Fruit fly (Drosophila melanogaster): Measurements from ENCODE around the gene CG5880.

The CG5880 gene

DNA sequence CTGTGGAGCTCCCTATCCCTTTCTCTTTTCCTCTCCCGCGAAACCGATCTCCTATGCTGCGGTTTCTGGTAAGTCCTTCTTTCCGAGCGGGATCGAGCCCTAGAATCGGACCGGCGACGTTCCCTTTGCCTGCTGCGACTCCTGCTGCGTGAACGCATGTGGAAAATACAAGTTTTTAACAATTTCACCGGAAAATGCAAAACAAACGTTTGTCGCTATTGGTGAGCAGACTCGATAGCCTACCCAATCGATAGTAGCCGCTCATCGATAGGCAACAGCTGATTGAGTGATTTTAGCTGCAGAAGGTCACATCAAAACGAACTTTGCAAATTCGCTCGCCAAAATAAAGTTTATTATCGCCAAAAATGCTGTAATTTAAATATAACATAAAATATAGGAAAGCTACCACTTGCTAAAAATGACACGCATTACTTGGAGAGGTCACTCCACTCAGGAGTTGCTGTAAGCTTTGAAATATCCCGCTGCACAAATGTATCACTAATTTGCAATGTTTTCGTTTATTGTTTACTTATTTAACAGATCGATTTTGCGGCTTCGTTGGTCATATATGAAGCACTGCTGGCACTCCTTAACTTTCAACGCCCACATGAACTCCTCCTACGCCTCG lies at the start of gene CG5880, which contains the start of gene CG6066 (continued):
- no peak for TF ChIP-seq tin (GFP tag; optimal IDR thresholded peaks at IDR 0.05)
- no peak for TF ChIP-seq CG30020 (tag; optimal IDR thresholded peaks at IDR 0.05)
- TF ChIP-seq CG17361 (GFP tag; IDR thresholded peaks at IDR 0.05), result no peak
- no peak for TF ChIP-seq Aef1 (GFP tag; IDR thresholded peaks at IDR 0.05)
- TF ChIP-seq eve (GFP tag; optimal IDR thresholded peaks at IDR 0.05), result no peak
- no peak for TF ChIP-seq dmrt11E (tag; optimal IDR thresholded peaks at IDR 0.05)
- TF ChIP-seq jing (GFP tag; optimal IDR thresholded peaks at IDR 0.05), result no peak
- no peak for TF ChIP-seq dmrt99B (tag; optimal IDR thresholded peaks at IDR 0.05)
- TF ChIP-seq emc (GFP tag; optimal IDR thresholded peaks at IDR 0.05), result no peak
- TF ChIP-seq crc (GFP tag; optimal IDR thresholded peaks at IDR 0.05), result no peak
- no peak for TF ChIP-seq exex (tag; optimal IDR thresholded peaks at IDR 0.05)
- peak; percentile 87 for TF ChIP-seq Ets65A (GFP tag)
- TF ChIP-seq vnd (GFP tag; IDR thresholded peaks at IDR 0.05; ENCODE audit: partially characterized antibody), result peak; percentile 68
- TF ChIP-seq mld (GFP tag; IDR thresholded peaks at IDR 0.05; ENCODE audit: partially characterized antibody), result peak; percentile 61; the same call in 1 of the 3 replicates
- TF ChIP-seq tna (GFP tag; IDR thresholded peaks at IDR 0.05; ENCODE audit: partially characterized antibody), result peak; percentile 65
- no peak for TF ChIP-seq NK7.1 (GFP tag; optimal IDR thresholded peaks at IDR 0.05)
- TF ChIP-seq sug (tag; optimal IDR thresholded peaks at IDR 0.05), result no peak
- no peak for TF ChIP-seq HmgZ (tag; optimal IDR thresholded peaks at IDR 0.05)
- no peak for TF ChIP-seq Nf-YC (tag; optimal IDR thresholded peaks at IDR 0.05)
- no peak for TF ChIP-seq CG4328 (GFP tag; optimal IDR thresholded peaks at IDR 0.05)
- TF ChIP-seq CG13296 (GFP tag; optimal IDR thresholded peaks at IDR 0.05), result no peak
- TF ChIP-seq CG6254 (GFP tag; optimal IDR thresholded peaks at IDR 0.05), result no peak
- TF ChIP-seq CG34224 (GFP tag; IDR thresholded peaks at IDR 0.05; ENCODE audit: partially characterized antibody), result peak; percentile 89
- TF ChIP-seq Taf1 (GFP tag; IDR thresholded peaks at IDR 0.05), result no peak
- TF ChIP-seq BtbVII (GFP tag; optimal IDR thresholded peaks at IDR 0.05), result no peak
- TF ChIP-seq Rx (GFP tag; IDR thresholded peaks at IDR 0.05), result no peak
- no peak for TF ChIP-seq peb (GFP tag; IDR thresholded peaks at IDR 0.05)
- no peak for TF ChIP-seq tio (GFP tag; optimal IDR thresholded peaks at IDR 0.05)
- TF ChIP-seq D19A (tag; optimal IDR thresholded peaks at IDR 0.05), result no peak
- TF ChIP-seq B-H1 (GFP tag; IDR thresholded peaks at IDR 0.05), result no peak
- no peak for TF ChIP-seq CG16863 (GFP tag; optimal IDR thresholded peaks at IDR 0.05)
- TF ChIP-seq Tbp (GFP tag; optimal IDR thresholded peaks at IDR 0.05), result no peak
- no peak for TF ChIP-seq nom (GFP tag; optimal IDR thresholded peaks at IDR 0.05)
- no peak for TF ChIP-seq Oli (tag; optimal IDR thresholded peaks at IDR 0.05)
- TF ChIP-seq CG5180 (GFP tag; optimal IDR thresholded peaks at IDR 0.05), result no peak
- peak; percentile 62 for TF ChIP-seq sens (GFP tag)
- no peak for TF ChIP-seq CG15601 (tag; optimal IDR thresholded peaks at IDR 0.05)
- TF ChIP-seq Dbx (GFP tag; IDR thresholded peaks at IDR 0.05), result no peak
- TF ChIP-seq z (GFP tag; IDR thresholded peaks at IDR 0.05), result no peak
- peak; percentile 84; the same call in 1 of the 3 replicates for TF ChIP-seq CG34422 (GFP tag; IDR thresholded peaks at IDR 0.05)
- TF ChIP-seq pfk (GFP tag; optimal IDR thresholded peaks at IDR 0.05), result no peak
- TF ChIP-seq CG43689 (GFP tag; IDR thresholded peaks at IDR 0.05), result no peak
- no peak for TF ChIP-seq H2.0 (GFP tag; IDR thresholded peaks at IDR 0.05)
- no peak for TF ChIP-seq CG15011 (GFP tag; optimal IDR thresholded peaks at IDR 0.05)
- no peak for TF ChIP-seq bcd (GFP tag; optimal IDR thresholded peaks at IDR 0.05)
- TF ChIP-seq CG2199 (GFP tag; IDR thresholded peaks at IDR 0.05), result no peak
- TF ChIP-seq CG17612 (GFP tag; IDR thresholded peaks at IDR 0.05), result no peak
- no peak for TF ChIP-seq ara (GFP tag; IDR thresholded peaks at IDR 0.05)
- TF ChIP-seq MTF-1 (GFP tag; optimal IDR thresholded peaks at IDR 0.05; ENCODE audit: borderline replicate concordance), result no peak
- TF ChIP-seq YL-1 (GFP tag; optimal IDR thresholded peaks at IDR 0.05), result no peak
- TF ChIP-seq CG14965 (GFP tag; optimal IDR thresholded peaks at IDR 0.05; ENCODE audit: borderline replicate concordance), result no peak

Measured in whole organism, embryonic.